Fruit fly (Drosophila melanogaster) whole organism, adult: ENCODE results near the gene vvl.

Experiments used
- CG5204 ChIP-seq: fragments of 200-800 bp; sonication (Bioruptor generic); optimal IDR thresholded peaks from 2 replicates; lab custom pipeline; 2016; ENCODE audit warnings: missing biosample characterization, missing genetic modification characterization
- kay ChIP-seq: fragments of 200-800 bp; sonication (Bioruptor generic); peaks from one replicate; lab custom pipeline; 2016; ENCODE audit warnings: missing biosample characterization, missing genetic modification characterization, borderline replicate concordance

DNA sequence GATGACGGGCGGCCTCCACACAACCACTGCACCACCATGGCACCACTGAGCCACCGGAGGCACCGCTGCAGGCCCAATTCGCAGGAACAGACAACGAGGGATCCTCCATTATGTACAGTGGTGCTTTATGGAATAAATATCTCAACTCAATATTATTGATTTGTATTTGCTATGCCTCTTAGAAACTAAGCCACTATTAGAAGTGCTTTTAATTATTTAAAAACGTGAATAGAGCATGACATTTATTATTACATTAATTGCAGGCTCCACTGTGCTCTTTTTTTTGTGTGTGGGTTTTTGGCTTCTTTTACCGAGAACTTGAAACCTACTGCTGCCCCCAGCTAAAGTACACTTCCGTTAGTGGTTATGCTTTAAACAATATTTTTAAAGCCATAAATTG is 18.8 kb upstream of the vvl start:
- no peak for TF ChIP-seq kay
- no peak for TF ChIP-seq CG5204 (GFP tag; lab: Kevin White, UChicago)
